Worm (Caenorhabditis elegans) whole organism, L4 larva: ENCODE measurements around the gene col-91.

ENCODE experiments used
- D1046.2 ChIP-seq: fragments of 200-800 bp; sonication (Bioruptor generic); IDR thresholded peaks from 2 replicates; pipeline ENCODE4 v1.3.6; 2022; ENCODE audit warnings: missing genetic modification characterization, missing compliant biosample characterization
- F37D6.2 ChIP-seq: sonication (generic microtip); optimal IDR thresholded peaks from 2 replicates; lab custom pipeline; 2016; ENCODE audit warnings: mild to moderate bottlenecking, missing genetic modification characterization, missing compliant biosample characterization
- R02D3.7 ChIP-seq: fragments of 150-350 bp; sonication (generic microtip); optimal IDR thresholded peaks from 3 replicates; lab custom pipeline; 2014; ENCODE audit warnings: missing biosample characterization, missing genetic modification characterization
- T26A8.4 ChIP-seq: fragments of 200-800 bp; sonication (Bioruptor generic); IDR thresholded peaks from 2 replicates; pipeline ENCODE4 v1.3.6; 2022; ENCODE audit warnings: missing genetic modification characterization, missing compliant biosample characterization
- Y105C5A.15 ChIP-seq: fragments of 200-800 bp; sonication (Bioruptor generic); IDR thresholded peaks from 2 replicates; pipeline ENCODE4 v1.3.6; 2022; ENCODE audit warnings: missing genetic modification characterization, missing compliant biosample characterization
- ZK337.2 ChIP-seq: fragments of 200-800 bp; sonication (Bioruptor generic); IDR thresholded peaks from 2 replicates; pipeline ENCODE4 v1.3.6; 2022; ENCODE audit warnings: missing genetic modification reagents, missing genetic modification characterization, missing compliant biosample characterization
- arid-1 ChIP-seq: fragments of 200-800 bp; sonication (Bioruptor generic); conservative IDR thresholded peaks from 2 replicates; pipeline ENCODE4 v1.3.6; 2022; ENCODE audit warnings: missing genetic modification reagents, missing genetic modification characterization, missing compliant biosample characterization
- attf-4 ChIP-seq: sonication (generic microtip); optimal IDR thresholded peaks from 3 replicates; lab custom pipeline; 2017; ENCODE audit warnings: missing biosample characterization, missing genetic modification characterization
- ceh-44 ChIP-seq: fragments of 200-800 bp; sonication (Bioruptor generic); IDR thresholded peaks from 2 replicates; pipeline ENCODE4 v1.3.6; 2022; ENCODE audit warnings: missing genetic modification reagents, missing genetic modification characterization, missing compliant biosample characterization
- ceh-62 ChIP-seq: sonication (generic microtip); optimal IDR thresholded peaks from 2 replicates; lab custom pipeline; 2017; ENCODE audit warnings: missing biosample characterization, missing genetic modification characterization
- cey-2 ChIP-seq: sonication (generic microtip); optimal IDR thresholded peaks from 3 replicates; lab custom pipeline; 2017; ENCODE audit warnings: missing genetic modification characterization, mild to moderate bottlenecking, missing compliant biosample characterization, antibody characterized with exemption, borderline replicate concordance; ENCODE audit not compliant: insufficient read depth
- ctbp-1 ChIP-seq: fragments of 200-800 bp; sonication (Bioruptor generic); IDR thresholded peaks from 2 replicates; pipeline ENCODE4 v1.3.6; 2022; ENCODE audit warnings: missing genetic modification reagents, missing genetic modification characterization, missing compliant biosample characterization
- dve-1 ChIP-seq: sonication (generic microtip); optimal IDR thresholded peaks from 2 replicates; lab custom pipeline; 2017; ENCODE audit warnings: antibody characterized with exemption, mild to moderate bottlenecking, missing genetic modification characterization, missing compliant biosample characterization; ENCODE audit not compliant: insufficient read depth
- fkh-10 ChIP-seq: fragments of 150-350 bp; optimal IDR thresholded peaks from 2 replicates; lab custom pipeline; 2014; ENCODE audit warnings: missing biosample characterization, missing genetic modification reagents, missing genetic modification characterization
- fos-1 ChIP-seq: fragments of 150-350 bp; optimal IDR thresholded peaks from 2 replicates; lab custom pipeline; 2014; ENCODE audit warnings: missing biosample characterization, missing genetic modification characterization
- gei-8 ChIP-seq: fragments of 200-800 bp; sonication (Bioruptor generic); optimal IDR thresholded peaks from 2 replicates; lab custom pipeline; 2018; ENCODE audit warnings: mild to moderate bottlenecking, missing genetic modification characterization, missing compliant biosample characterization
- hlh-11 ChIP-seq: fragments of 200-800 bp; sonication (Bioruptor generic); optimal IDR thresholded peaks from 2 replicates; lab custom pipeline; 2018; ENCODE audit warnings: mild to moderate bottlenecking, missing genetic modification characterization, missing compliant biosample characterization
- hmg-1.1 ChIP-seq: fragments of 200-800 bp; sonication (Bioruptor generic); IDR thresholded peaks from 2 replicates; pipeline ENCODE4 v1.3.6; 2022; ENCODE audit warnings: missing genetic modification reagents, missing genetic modification characterization, missing compliant biosample characterization
- lin-1 ChIP-seq: fragments of 200-800 bp; sonication (Bioruptor generic); IDR thresholded peaks from 2 replicates; pipeline ENCODE4 v1.3.6; 2022; ENCODE audit warnings: missing genetic modification reagents, missing genetic modification characterization, missing compliant biosample characterization
- lin-38 ChIP-seq: fragments of 200-800 bp; sonication (Bioruptor generic); IDR thresholded peaks from 2 replicates; pipeline ENCODE4 v1.3.6; 2022; ENCODE audit warnings: missing genetic modification reagents, missing genetic modification characterization, missing compliant biosample characterization
- lin-39 ChIP-seq: fragments of 150-350 bp; optimal IDR thresholded peaks from 2 replicates; lab custom pipeline; 2014; ENCODE audit warnings: missing biosample characterization, missing genetic modification reagents, missing genetic modification characterization
- lsy-2 ChIP-seq, 2 experiments: fragments of 150-350 bp in 1 of 2; sonication (generic microtip) in 1 of 2; optimal IDR thresholded peaks; 2 replicates each; lab custom pipeline; 2014 to 2017; ENCODE audit warnings: missing biosample characterization in 2 of 2, missing genetic modification characterization in 2 of 2
- madf-9 ChIP-seq: fragments of 200-800 bp; sonication (Bioruptor generic); conservative IDR thresholded peaks from 2 replicates; pipeline ENCODE4 v1.3.6; 2022; ENCODE audit warnings: missing genetic modification reagents, missing genetic modification characterization, missing compliant biosample characterization
- mdt-29 ChIP-seq: fragments of 200-800 bp; sonication (Bioruptor generic); IDR thresholded peaks from 2 replicates; pipeline ENCODE4 v1.3.6; 2022; ENCODE audit warnings: missing genetic modification reagents, missing genetic modification characterization, missing compliant biosample characterization
- mep-1 ChIP-seq: fragments of 150-350 bp; sonication (generic microtip); optimal IDR thresholded peaks from 3 replicates; lab custom pipeline; 2014; ENCODE audit warnings: missing biosample characterization, missing genetic modification characterization
- mes-2 ChIP-seq: sonication (generic microtip); optimal IDR thresholded peaks from 2 replicates; lab custom pipeline; 2016; ENCODE audit warnings: missing genotype, mild to moderate bottlenecking, missing genetic modification characterization, missing compliant biosample characterization; ENCODE audit not compliant: poor library complexity, severe bottlenecking
- nhr-102 ChIP-seq: sonication (generic microtip); optimal IDR thresholded peaks from 2 replicates; lab custom pipeline; 2016; ENCODE audit warnings: mild to moderate bottlenecking, missing genetic modification characterization, moderate library complexity, missing compliant biosample characterization
- nhr-11 ChIP-seq: fragments of 150-350 bp; optimal IDR thresholded peaks from 2 replicates; lab custom pipeline; 2014; ENCODE audit warnings: missing biosample characterization, missing genetic modification characterization
- nhr-41 ChIP-seq: fragments of 200-800 bp; sonication (Bioruptor generic); IDR thresholded peaks from 2 replicates; pipeline ENCODE4 v1.3.6; 2022; ENCODE audit warnings: missing genetic modification reagents, missing genetic modification characterization, missing compliant biosample characterization
- nhr-42 ChIP-seq: fragments of 200-800 bp; sonication (Bioruptor generic); IDR thresholded peaks from 2 replicates; pipeline ENCODE4 v1.3.6; 2022; ENCODE audit warnings: missing genetic modification characterization, missing compliant biosample characterization
- nhr-77 ChIP-seq: fragments of 150-350 bp; optimal IDR thresholded peaks from 2 replicates; lab custom pipeline; 2014; ENCODE audit warnings: missing biosample characterization, missing genetic modification characterization
- pha-4 ChIP-seq, 2 experiments: fragments of 150-350 bp in 1 of 2; fragments of 200-800 bp in 1 of 2; sonication (Bioruptor generic) in 1 of 2; IDR thresholded peaks in 1 of 2; optimal IDR thresholded peaks in 1 of 2; 2 replicates each; pipeline versions ENCODE4 v1.3.6 to Lab custom; 2014 to 2022; ENCODE audit warnings: missing genetic modification characterization in 2 of 2, missing genetic modification reagents in 2 of 2, missing biosample characterization in 1 of 2, missing compliant biosample characterization in 1 of 2
- rbr-2 ChIP-seq: sonication (generic microtip); optimal IDR thresholded peaks from 2 replicates; lab custom pipeline; 2016; ENCODE audit warnings: missing genotype, missing genetic modification characterization, missing compliant biosample characterization
- sdz-12 ChIP-seq: fragments of 200-800 bp; sonication (Bioruptor generic); optimal IDR thresholded peaks from 2 replicates; lab custom pipeline; 2018; ENCODE audit warnings: mild to moderate bottlenecking, missing genetic modification characterization, missing compliant biosample characterization
- skn-1 ChIP-seq: fragments of 150-350 bp; optimal IDR thresholded peaks from 2 replicates; lab custom pipeline; 2014; ENCODE audit warnings: missing biosample characterization, missing genetic modification characterization
- unc-39 ChIP-seq: sonication (generic microtip); optimal IDR thresholded peaks from 2 replicates; lab custom pipeline; 2017; ENCODE audit warnings: missing biosample characterization, missing genetic modification characterization
- unc-62 ChIP-seq, 3 experiments: fragments of 150-350 bp in 1 of 3; sonication (generic microtip); optimal IDR thresholded peaks in 2 of 3; peaks in 1 of 3; 1 replicate in 1 of 3; 2 replicates in 2 of 3; lab custom pipeline; 2014 to 2017; ENCODE audit warnings: missing biosample characterization in 3 of 3, missing genetic modification characterization in 3 of 3, missing genetic modification reagents in 3 of 3, missing genotype in 1 of 3
- zag-1 ChIP-seq: fragments of 150-350 bp; optimal IDR thresholded peaks from 2 replicates; lab custom pipeline; 2014; ENCODE audit warnings: missing biosample characterization, missing genetic modification characterization
- zip-2 ChIP-seq: fragments of 150-350 bp; optimal IDR thresholded peaks from 2 replicates; lab custom pipeline; 2014; ENCODE audit warnings: missing biosample characterization, missing genetic modification characterization
- ztf-11 ChIP-seq: fragments of 150-350 bp; optimal IDR thresholded peaks from 2 replicates; lab custom pipeline; 2014; ENCODE audit warnings: missing biosample characterization, missing genetic modification characterization

col-91 gene

ce11 chrIII:8235358-8235757 is 28.1 kb downstream of the col-91 start, which contains the start of gene C02F5.14:
TSS of gene C02F5.14 (minus strand) at chrIII:8235514.
- no peak for TF ChIP-seq madf-9 (GFP tag; lab: Robert Waterston, UW)
- TF ChIP-seq ztf-11, result no peak
- no peak for TF ChIP-seq lin-1
- TF ChIP-seq cey-2 (tag; lab: Kevin White, UChicago), result no peak
- TF ChIP-seq nhr-102 (tag; lab: Kevin White, UChicago), result no peak

ce11 chrIII:8232634-8233033 is 30.8 kb downstream of the col-91 start, which contains the start of gene henn-1:
TSS of gene henn-1 (plus strand) at chrIII:8232651.
- TF ChIP-seq unc-62 (GFP tag; optimal IDR thresholded peaks at IDR 0.05 in 1 of 2; lab: Kevin White, UChicago), result peak in 1 of 2 experiments; percentile 56
- no peak for TF ChIP-seq unc-62 (tag; optimal IDR thresholded peaks at IDR 0.05; lab: Kevin White, UChicago)
- TF ChIP-seq ctbp-1 (GFP tag; lab: Robert Waterston, UW), result 0 out of 2 replicates have a peak, but pooled peaks have one; percentile 8
- peak; percentile 3 for TF ChIP-seq hlh-11 (tag; lab: Kevin White, UChicago)
- TF ChIP-seq fos-1, result no peak
- no peak for TF ChIP-seq gei-8
- peak; percentile 27 for TF ChIP-seq sdz-12 (GFP tag; lab: Kevin White, UChicago)
- TF ChIP-seq dve-1 (tag; lab: Kevin White, UChicago), result peak; percentile 16
- no peak for TF ChIP-seq mdt-29 (GFP tag; lab: Robert Waterston, UW)
- TF ChIP-seq lin-39 (tag; lab: Kevin White, UChicago), result peak; percentile 48
- no peak for TF ChIP-seq R02D3.7 (tag; lab: Kevin White, UChicago)
- 0 out of 2 replicates have a peak, but pooled peaks have one; percentile 21 for TF ChIP-seq arid-1 (GFP tag; lab: Robert Waterston, UW)
- TF ChIP-seq Y105C5A.15 (GFP tag; lab: Robert Waterston, UW), result no peak
- no peak for TF ChIP-seq ceh-62 (tag; lab: Kevin White, UChicago)
- no peak for TF ChIP-seq nhr-42 (GFP tag; lab: Robert Waterston, UW)
- no peak for TF ChIP-seq zip-2 (tag; lab: Kevin White, UChicago)
- TF ChIP-seq mep-1, result peak; percentile 10
- no peak for TF ChIP-seq unc-39

- TF ChIP-seq ceh-44 (GFP tag; lab: Robert Waterston, UW) (no peak), zag-1 (tag; lab: Kevin White, UChicago) (no peak), rbr-2 (tag; lab: Kevin White, UChicago) (no peak), fkh-10 (GFP tag; lab: Kevin White, UChicago) (no peak), lsy-2 (tag; optimal IDR thresholded peaks at IDR 0.05; lab: Kevin White, UChicago) (peak in 1 of 2 experiments; percentile 15), lin-38 (0 out of 2 replicates have a peak, but pooled peaks have one; percentile 13), ZK337.2 (GFP tag; lab: Robert Waterston, UW) (no peak), nhr-77 (tag; lab: Kevin White, UChicago) (no peak), nhr-41 (GFP tag; lab: Robert Waterston, UW) (no peak), hmg-1.1 (GFP tag; lab: Robert Waterston, UW) (0 out of 2 replicates have a peak, but pooled peaks have one; percentile 6), mes-2 (no peak), F37D6.2 (tag; lab: Kevin White, UChicago) (peak; percentile 11), T26A8.4 (no peak), skn-1 (tag; lab: Kevin White, UChicago) (no peak), nhr-11 (tag; lab: Kevin White, UChicago) (peak; percentile 27), D1046.2 (GFP tag; lab: Robert Waterston, UW) (no peak), attf-4 (tag; lab: Kevin White, UChicago) (no peak), pha-4 (GFP tag; IDR thresholded peaks at IDR 0.05; lab: Robert Waterston, UW) (no peak), pha-4 (tag; optimal IDR thresholded peaks at IDR 0.05; lab: Kevin White, UChicago) (no peak), ctbp-1 (GFP tag; lab: Robert Waterston, UW) (0 out of 2 replicates have a peak, but pooled peaks have one; percentile 41), sdz-12 (GFP tag; lab: Kevin White, UChicago) (no peak)
Observed at ce11 chrIII:8229480-8229879, 34.0 kb downstream of the col-91 start.
